Worm (Caenorhabditis elegans): ENCODE data around the gene F42H10.3.
A peak's percentile ranks its signal among the peaks of the same experiment; 100 is the strongest.

The F42H10.3 gene

ce11 chrIII:8518990-8519389 lies 35.0 kb downstream of the F42H10.3 start:
- TF ChIP-seq M03D4.4 (tag; optimal IDR thresholded peaks at IDR 0.05) (no peak), ces-1 (GFP tag; optimal IDR thresholded peaks at IDR 0.05) (peak; percentile 19)

ce11 chrIII:8519886-8520285 lies 35.9 kb downstream of the F42H10.3 start, which contains the start of gene ZC21.8:
Gene ZC21.8 (minus strand): TSS chrIII:8519986.
- TF ChIP-seq flh-1 (GFP tag; optimal IDR thresholded peaks at IDR 0.05) = no peak
- TF ChIP-seq lin-32 (GFP tag; optimal IDR thresholded peaks at IDR 0.05) = no peak
- TF ChIP-seq elt-1 (tag; optimal IDR thresholded peaks at IDR 0.05; ENCODE audit: borderline replicate concordance, insufficient read depth) = no peak
- no peak for TF ChIP-seq lin-13 (tag; optimal IDR thresholded peaks at IDR 0.05)
- no peak for TF ChIP-seq ceh-43 (GFP tag; optimal IDR thresholded peaks at IDR 0.05)
- TF ChIP-seq ham-2 (GFP tag; optimal IDR thresholded peaks at IDR 0.05) = no peak
- TF ChIP-seq ztf-11 (tag; optimal IDR thresholded peaks at IDR 0.05) = no peak
- no peak for TF ChIP-seq unc-120 (tag; optimal IDR thresholded peaks at IDR 0.05; ENCODE audit: poor library complexity, severe bottlenecking)
- TF ChIP-seq elt-3 (tag; optimal IDR thresholded peaks at IDR 0.05) = no peak
- TF ChIP-seq sptf-1 (tag; optimal IDR thresholded peaks at IDR 0.05) = no peak
- TF ChIP-seq mab-5 (tag; optimal IDR thresholded peaks at IDR 0.05) = no peak
- TF ChIP-seq unc-39 (tag; optimal IDR thresholded peaks at IDR 0.05) = no peak
- TF ChIP-seq tbx-8 (GFP tag; optimal IDR thresholded peaks at IDR 0.05) = no peak
- TF ChIP-seq nhr-2 (tag; optimal IDR thresholded peaks at IDR 0.05) = no peak
- no peak for TF ChIP-seq sem-2 (GFP tag; optimal IDR thresholded peaks at IDR 0.05)
- no peak for TF ChIP-seq ces-1 (GFP tag; optimal IDR thresholded peaks at IDR 0.05)
- no peak for TF ChIP-seq drap-1 (GFP tag; optimal IDR thresholded peaks at IDR 0.05)
- TF ChIP-seq hlh-1 (tag; optimal IDR thresholded peaks at IDR 0.05) = no peak
- TF ChIP-seq pha-4 (tag; optimal IDR thresholded peaks at IDR 0.05) = no peak
- TF ChIP-seq ceh-83 (GFP tag; optimal IDR thresholded peaks at IDR 0.05) = no peak

- TF ChIP-seq nhr-12 (tag; optimal IDR thresholded peaks at IDR 0.05) (no peak), unc-62 (GFP tag; optimal IDR thresholded peaks at IDR 0.05) (no peak), mab-5 (tag; optimal IDR thresholded peaks at IDR 0.05) (no peak), flh-1 (GFP tag; optimal IDR thresholded peaks at IDR 0.05) (no peak), drap-1 (GFP tag; optimal IDR thresholded peaks at IDR 0.05) (no peak), lin-13 (tag; optimal IDR thresholded peaks at IDR 0.05) (no peak), pha-4 (tag; optimal IDR thresholded peaks at IDR 0.05) (no peak), tbx-8 (GFP tag; optimal IDR thresholded peaks at IDR 0.05) (no peak)
Observed at ce11 chrIII:8520589-8520988, 36.6 kb downstream of the F42H10.3 start.

- TF ChIP-seq lsy-2 (tag; optimal IDR thresholded peaks at IDR 0.05) (no peak), lin-32 (GFP tag; optimal IDR thresholded peaks at IDR 0.05) (no peak), ces-1 (GFP tag; optimal IDR thresholded peaks at IDR 0.05) (no peak), nhr-12 (tag; optimal IDR thresholded peaks at IDR 0.05) (no peak), pha-4 (tag; optimal IDR thresholded peaks at IDR 0.05) (no peak)
Observed at ce11 chrIII:8521654-8522392, 37.9 kb downstream of the F42H10.3 start.

- no peak for TF ChIP-seq unc-39 (tag; optimal IDR thresholded peaks at IDR 0.05)
- no peak for TF ChIP-seq flh-1 (GFP tag; optimal IDR thresholded peaks at IDR 0.05)
- TF ChIP-seq pha-4 (tag; optimal IDR thresholded peaks at IDR 0.05) = no peak
- TF ChIP-seq zip-8 (tag; optimal IDR thresholded peaks at IDR 0.05) = no peak
- no peak for TF ChIP-seq ham-2 (GFP tag; optimal IDR thresholded peaks at IDR 0.05)
- TF ChIP-seq nhr-237 (tag; optimal IDR thresholded peaks at IDR 0.05) = no peak
- no peak for TF ChIP-seq tbx-8 (GFP tag; optimal IDR thresholded peaks at IDR 0.05)
- TF ChIP-seq snpc-4 (tag; optimal IDR thresholded peaks at IDR 0.05) = no peak
- TF ChIP-seq nhr-28 (tag; optimal IDR thresholded peaks at IDR 0.05) = no peak
- no peak for TF ChIP-seq elt-3 (tag; optimal IDR thresholded peaks at IDR 0.05)
- no peak for TF ChIP-seq lsy-2 (tag; optimal IDR thresholded peaks at IDR 0.05)
- TF ChIP-seq hlh-1 (tag; optimal IDR thresholded peaks at IDR 0.05) = no peak
- no peak for TF ChIP-seq sptf-1 (tag; optimal IDR thresholded peaks at IDR 0.05)
Observed at ce11 chrIII:8524773-8525172, 40.8 kb downstream of the F42H10.3 start, which contains the start of gene idpp-15. Gene idpp-15 (plus strand): TSS chrIII:8525073.

ce11 chrIII:8529002-8529401 lies 45.0 kb downstream of the F42H10.3 start:
- TF ChIP-seq cnd-1 (tag; optimal IDR thresholded peaks at IDR 0.05) (peak; percentile 81), nhr-28 (tag; optimal IDR thresholded peaks at IDR 0.05) (no peak), ceh-43 (GFP tag; optimal IDR thresholded peaks at IDR 0.05) (peak; percentile 23), sem-2 (GFP tag; optimal IDR thresholded peaks at IDR 0.05) (no peak), ztf-11 (tag; optimal IDR thresholded peaks at IDR 0.05) (peak; percentile 25), mls-2 (tag; optimal IDR thresholded peaks at IDR 0.05) (peak; percentile 4), nhr-237 (tag; optimal IDR thresholded peaks at IDR 0.05) (peak; percentile 32), lin-32 (GFP tag; optimal IDR thresholded peaks at IDR 0.05) (peak; percentile 82), unc-62 (GFP tag; optimal IDR thresholded peaks at IDR 0.05) (peak; percentile 17), sptf-1 (tag; optimal IDR thresholded peaks at IDR 0.05) (peak; percentile 39), snpc-4 (tag; optimal IDR thresholded peaks at IDR 0.05) (no peak), hlh-1 (tag; optimal IDR thresholded peaks at IDR 0.05) (peak; percentile 7), ces-1 (GFP tag; optimal IDR thresholded peaks at IDR 0.05) (peak; percentile 61), lsy-2 (tag; optimal IDR thresholded peaks at IDR 0.05) (peak; percentile 79)

All from whole organism, mixed stage, embryonic.